Fruit fly (Drosophila melanogaster) whole organism, embryonic: Measurements from ENCODE around the gene CG11891.
A peak's percentile ranks its signal among the peaks of the same experiment; 100 is the strongest.

Experiments
- Asciz ChIP-seq: fragments of 200-800 bp; sonication (Bioruptor generic); optimal IDR thresholded peaks from 2 replicates; lab custom pipeline; 2017; ENCODE audit warnings: missing biosample characterization, mild to moderate bottlenecking, missing genetic modification characterization, missing genetic modification reagents
- CG10462 ChIP-seq: fragments of 200-800 bp; sonication (Bioruptor generic); optimal IDR thresholded peaks from 2 replicates; lab custom pipeline; 2016; ENCODE audit warnings: missing biosample characterization, missing genetic modification characterization
- CG10543 ChIP-seq: fragments of 200-800 bp; sonication (Bioruptor generic); optimal IDR thresholded peaks from 3 replicates; lab custom pipeline; 2017; ENCODE audit warnings: missing biosample characterization, mild to moderate bottlenecking, missing genetic modification characterization, moderate library complexity
- CG11695 ChIP-seq: fragments of 200-800 bp; sonication (Bioruptor generic); IDR thresholded peaks from 3 replicates; pipeline ENCODE4 v1.3.6; 2022; ENCODE audit warnings: missing biosample characterization, missing genetic modification characterization
- CG13123 ChIP-seq: fragments of 200-800 bp; sonication (Bioruptor generic); optimal IDR thresholded peaks from 2 replicates; lab custom pipeline; 2016; ENCODE audit warnings: missing biosample characterization, missing genetic modification characterization
- CG2712 ChIP-seq: fragments of 200-800 bp; optimal IDR thresholded peaks from 3 replicates; lab custom pipeline; 2019; ENCODE audit warnings: missing biosample characterization, mild to moderate bottlenecking, missing genetic modification characterization, moderate library complexity
- CG30403 ChIP-seq: fragments of 200-800 bp; sonication (Bioruptor generic); optimal IDR thresholded peaks from 3 replicates; lab custom pipeline; 2016; ENCODE audit warnings: missing biosample characterization, missing genetic modification characterization
- CG32767 ChIP-seq: fragments of 200-800 bp; sonication (Bioruptor generic); IDR thresholded peaks from 2 replicates; pipeline ENCODE4 v1.3.6; 2022; ENCODE audit warnings: missing biosample characterization, missing genetic modification characterization
- CG34376 ChIP-seq: fragments of 200-800 bp; sonication (Bioruptor generic); optimal IDR thresholded peaks from 2 replicates; lab custom pipeline; 2018; ENCODE audit warnings: missing biosample characterization, mild to moderate bottlenecking, missing genetic modification characterization
- CG3847 ChIP-seq: fragments of 200-800 bp; sonication (Bioruptor generic); IDR thresholded peaks from 2 replicates; pipeline ENCODE4 v1.3.6; 2022; ENCODE audit warnings: missing biosample characterization, missing genetic modification characterization
- CG3995 ChIP-seq: fragments of 200-800 bp; sonication (Bioruptor generic); optimal IDR thresholded peaks from 3 replicates; lab custom pipeline; 2016; ENCODE audit warnings: missing biosample characterization, missing genetic modification characterization
- CG4404 ChIP-seq: fragments of 200-800 bp; sonication (Bioruptor generic); IDR thresholded peaks from 2 replicates; pipeline ENCODE4 v1.3.6; 2022; ENCODE audit warnings: missing biosample characterization, missing genetic modification characterization
- CG4617 ChIP-seq: fragments of 200-800 bp; sonication (Bioruptor generic); optimal IDR thresholded peaks from 3 replicates; lab custom pipeline; 2016; ENCODE audit warnings: missing biosample characterization, missing genetic modification characterization, borderline replicate concordance
- CG5245 ChIP-seq: fragments of 200-800 bp; sonication (Bioruptor generic); optimal IDR thresholded peaks from 3 replicates; lab custom pipeline; 2016; ENCODE audit warnings: missing biosample characterization, missing genetic modification characterization
- CG6813 ChIP-seq: fragments of 200-800 bp; sonication (Bioruptor generic); optimal IDR thresholded peaks from 2 replicates; lab custom pipeline; 2017; ENCODE audit warnings: missing biosample characterization, missing genetic modification characterization, mild to moderate bottlenecking, moderate library complexity, missing genetic modification reagents
- D19A ChIP-seq: fragments of 200-800 bp; optimal IDR thresholded peaks from 3 replicates; lab custom pipeline; 2019; ENCODE audit warnings: missing biosample characterization, mild to moderate bottlenecking, missing genetic modification characterization, moderate library complexity
- Dad ChIP-seq: fragments of 200-800 bp; sonication (Bioruptor generic); optimal IDR thresholded peaks from 3 replicates; lab custom pipeline; 2016; ENCODE audit warnings: missing biosample characterization, missing genetic modification characterization
- GATAe ChIP-seq: fragments of 200-800 bp; sonication (Bioruptor generic); conservative IDR thresholded peaks from 2 replicates; pipeline ENCODE4 v1.3.6; 2022; ENCODE audit warnings: missing biosample characterization, missing genetic modification characterization
- HLH3B ChIP-seq: fragments of 200-800 bp; sonication (Bioruptor generic); IDR thresholded peaks from 2 replicates; pipeline ENCODE4 v1.3.6; 2022; ENCODE audit warnings: missing biosample characterization, missing genetic modification characterization
- Hr3 ChIP-seq: fragments of 200-800 bp; sonication (Bioruptor generic); optimal IDR thresholded peaks from 3 replicates; lab custom pipeline; 2016; ENCODE audit warnings: missing biosample characterization, missing genetic modification characterization
- Jarid2 ChIP-seq: fragments of 200-800 bp; sonication (Bioruptor generic); optimal IDR thresholded peaks from 3 replicates; lab custom pipeline; 2017; ENCODE audit warnings: mild to moderate bottlenecking, missing biosample characterization, missing genetic modification reagents, missing genetic modification characterization
- Lhr ChIP-seq: fragments of 200-800 bp; sonication (Bioruptor generic); optimal IDR thresholded peaks from 3 replicates; lab custom pipeline; 2017; ENCODE audit warnings: mild to moderate bottlenecking, missing biosample characterization, missing genetic modification reagents, missing genetic modification characterization
- NK7.1 ChIP-seq: fragments of 200-800 bp; sonication (Bioruptor generic); optimal IDR thresholded peaks from 3 replicates; lab custom pipeline; 2016; ENCODE audit warnings: missing biosample characterization, missing genetic modification characterization
- Nf-YA ChIP-seq: fragments of 200-800 bp; sonication (Bioruptor generic); IDR thresholded peaks from 2 replicates; pipeline ENCODE4 v1.3.6; 2022; ENCODE audit warnings: missing biosample characterization, missing genetic modification characterization
- Oaz ChIP-seq: fragments of 200-800 bp; sonication (Bioruptor generic); IDR thresholded peaks from 2 replicates; pipeline ENCODE4 v1.3.6; 2022; ENCODE audit warnings: missing biosample characterization, missing genetic modification characterization
- Sox102F ChIP-seq: fragments of 200-800 bp; sonication (Bioruptor generic); optimal IDR thresholded peaks from 2 replicates; lab custom pipeline; 2018; ENCODE audit warnings: missing biosample characterization, mild to moderate bottlenecking, missing genetic modification characterization, moderate library complexity
- Sry-β ChIP-seq: fragments of 200-800 bp; sonication (Bioruptor generic); optimal IDR thresholded peaks from 2 replicates; lab custom pipeline; 2018; ENCODE audit warnings: missing biosample characterization, mild to moderate bottlenecking, missing genetic modification characterization, moderate library complexity
- YL-1 ChIP-seq: fragments of 200-800 bp; sonication (Bioruptor generic); optimal IDR thresholded peaks from 3 replicates; lab custom pipeline; 2017; ENCODE audit warnings: missing biosample characterization, mild to moderate bottlenecking, missing genetic modification characterization
- caup ChIP-seq: fragments of 200-800 bp; sonication (Bioruptor generic); optimal IDR thresholded peaks from 3 replicates; lab custom pipeline; 2017; ENCODE audit warnings: missing biosample characterization, mild to moderate bottlenecking, missing genetic modification characterization, moderate library complexity; ENCODE audit not compliant: severe bottlenecking
- ci ChIP-seq: fragments of 200-800 bp; sonication (Bioruptor generic); IDR thresholded peaks from 3 replicates; pipeline ENCODE4 v1.3.6; 2022; ENCODE audit warnings: missing biosample characterization, missing genetic modification characterization
- crp ChIP-seq, 2 experiments: fragments of 200-800 bp; sonication (Bioruptor generic); optimal IDR thresholded peaks; 2 replicates in 1 of 2; 3 replicates in 1 of 2; lab custom pipeline; 2017; ENCODE audit warnings: missing biosample characterization in 2 of 2, missing genetic modification characterization in 2 of 2, mild to moderate bottlenecking in 1 of 2, moderate library complexity in 1 of 2
- dati ChIP-seq: fragments of 200-800 bp; sonication (Bioruptor generic); IDR thresholded peaks from 2 replicates; pipeline ENCODE4 v1.3.6; 2022; ENCODE audit warnings: missing biosample characterization, missing genetic modification characterization
- exex ChIP-seq: fragments of 200-800 bp; sonication (Bioruptor generic); optimal IDR thresholded peaks from 4 replicates; lab custom pipeline; 2018; ENCODE audit warnings: missing biosample characterization, mild to moderate bottlenecking, missing genetic modification characterization, moderate library complexity
- grn ChIP-seq: fragments of 200-800 bp; sonication (Bioruptor generic); optimal IDR thresholded peaks from 3 replicates; lab custom pipeline; 2017; ENCODE audit warnings: missing biosample characterization, missing genetic modification characterization
- h ChIP-seq: fragments of >200 bp; optimal IDR thresholded peaks from 2 replicates; lab custom pipeline; 2017
- hb ChIP-seq: fragments of 200-800 bp; sonication (Bioruptor generic); IDR thresholded peaks from 3 replicates; pipeline ENCODE4 v1.3.6; 2022; ENCODE audit warnings: missing biosample characterization, missing genetic modification characterization; ENCODE audit not compliant: partially characterized antibody
- lbe ChIP-seq: fragments of 200-800 bp; sonication (Bioruptor generic); optimal IDR thresholded peaks from 2 replicates; lab custom pipeline; 2016; ENCODE audit warnings: missing biosample characterization, mild to moderate bottlenecking, missing genetic modification characterization
- maf-S ChIP-seq: fragments of 200-800 bp; sonication (Bioruptor generic); optimal IDR thresholded peaks from 2 replicates; lab custom pipeline; 2016; ENCODE audit warnings: missing biosample characterization, missing genetic modification characterization
- mirr ChIP-seq: fragments of 200-800 bp; sonication (Bioruptor generic); optimal IDR thresholded peaks from 3 replicates; lab custom pipeline; 2018; ENCODE audit warnings: missing biosample characterization, mild to moderate bottlenecking, missing genetic modification characterization
- nerfin-1 ChIP-seq: fragments of 200-800 bp; sonication (Bioruptor generic); optimal IDR thresholded peaks from 3 replicates; lab custom pipeline; 2019; ENCODE audit warnings: missing biosample characterization, mild to moderate bottlenecking, missing genetic modification characterization, moderate library complexity
- nom ChIP-seq: fragments of 200-800 bp; sonication (Bioruptor generic); optimal IDR thresholded peaks from 2 replicates; lab custom pipeline; 2017; ENCODE audit warnings: missing biosample characterization, missing genetic modification characterization, mild to moderate bottlenecking, moderate library complexity, missing genetic modification reagents
- phol ChIP-seq: fragments of 200-800 bp; sonication (Bioruptor generic); optimal IDR thresholded peaks from 3 replicates; lab custom pipeline; 2018; ENCODE audit warnings: missing biosample characterization, mild to moderate bottlenecking, missing genetic modification characterization, moderate library complexity
- sens ChIP-seq: fragments of 200-800 bp; sonication (Bioruptor generic); peaks from one replicate; lab custom pipeline; 2016; ENCODE audit warnings: missing biosample characterization, missing genetic modification characterization
- zen2 ChIP-seq: fragments of 200-800 bp; sonication (Bioruptor generic); IDR thresholded peaks from 3 replicates; pipeline ENCODE4 v1.3.6; 2022; ENCODE audit warnings: missing biosample characterization, missing genetic modification characterization; ENCODE audit not compliant: partially characterized antibody
- zfh2 ChIP-seq: fragments of 200-800 bp; sonication (Bioruptor generic); optimal IDR thresholded peaks from 2 replicates; lab custom pipeline; 2016; ENCODE audit warnings: missing biosample characterization, missing genetic modification characterization

CG11891 gene

DNA sequence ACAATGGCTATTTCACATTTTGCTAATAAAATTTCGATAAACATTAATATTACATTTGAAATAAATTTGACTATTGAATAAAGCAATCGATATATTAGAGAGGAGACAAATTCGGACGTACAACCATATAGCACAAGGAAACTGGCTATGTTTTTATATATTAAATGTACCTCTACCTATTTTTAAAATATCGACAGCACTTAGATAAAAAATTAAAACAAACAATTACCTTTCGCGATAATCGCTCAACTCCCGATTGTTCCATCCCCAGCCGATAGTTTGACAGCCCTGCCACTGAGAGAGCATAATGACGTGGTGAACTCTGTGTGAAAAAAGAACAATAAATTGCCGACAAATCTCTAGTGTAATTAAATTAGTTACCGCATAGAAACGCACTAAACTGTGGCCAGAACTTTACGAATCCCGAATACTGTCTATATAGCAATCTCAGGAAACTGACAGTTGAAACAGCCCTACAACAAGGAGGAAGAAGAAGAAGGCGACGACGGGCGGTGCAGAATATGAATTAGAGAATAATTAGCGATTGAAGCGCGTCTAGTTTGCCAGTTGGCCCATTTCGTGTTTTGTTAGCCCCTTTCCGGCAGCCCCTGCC, 11.3 kb upstream of the CG11891 start, which contains the start of gene CG11857 (continued):
- peak; percentile 93 for TF ChIP-seq NK7.1 (GFP tag; lab: Kevin White, UChicago)
- peak; percentile 95 for TF ChIP-seq CG10543 (GFP tag; lab: Kevin White, UChicago)
- TF ChIP-seq h, result no peak
- peak; percentile 99 for TF ChIP-seq CG4617 (GFP tag; lab: Kevin White, UChicago)
- TF ChIP-seq crp (GFP tag; optimal IDR thresholded peaks at IDR 0.05; lab: Kevin White, UChicago), result peak in 1 of 2 experiments; percentile 72
- peak; percentile 80 for TF ChIP-seq nom (GFP tag; lab: Kevin White, UChicago)
- TF ChIP-seq Sox102F, result peak; percentile 98
- TF ChIP-seq Dad, result peak; percentile 97
- peak; percentile 98 for TF ChIP-seq Oaz (GFP tag; lab: Robert Waterston, UW)
- peak; percentile 95 for TF ChIP-seq dati (GFP tag; lab: Robert Waterston, UW)
- peak; percentile 82 for TF ChIP-seq CG3995
- TF ChIP-seq CG4404, result peak; percentile 100
- TF ChIP-seq nerfin-1 (tag; lab: Kevin White, UChicago), result peak; percentile 95
- peak; percentile 97 for TF ChIP-seq CG13123 (GFP tag; lab: Kevin White, UChicago)
- TF ChIP-seq CG6813 (GFP tag; lab: Kevin White, UChicago), result peak; percentile 87
- peak; percentile 100 for TF ChIP-seq hb (GFP tag; lab: Robert Waterston, UW)
- peak; percentile 98 for TF ChIP-seq CG2712 (tag; lab: Kevin White, UChicago)
- peak; percentile 99 for TF ChIP-seq zen2 (GFP tag; lab: Robert Waterston, UW)
- peak; percentile 97 for TF ChIP-seq YL-1 (GFP tag; lab: Kevin White, UChicago)
- peak; percentile 92 for TF ChIP-seq Lhr
- TF ChIP-seq Jarid2 (GFP tag; lab: Kevin White, UChicago), result peak; percentile 84
- TF ChIP-seq lbe, result peak; percentile 96
- TF ChIP-seq Asciz (GFP tag; lab: Kevin White, UChicago), result peak; percentile 92
- TF ChIP-seq CG30403 (GFP tag; lab: Kevin White, UChicago), result peak; percentile 99
- peak; percentile 99 for TF ChIP-seq zfh2 (GFP tag; lab: Kevin White, UChicago)
- peak; percentile 98 for TF ChIP-seq maf-S (GFP tag; lab: Kevin White, UChicago)
- TF ChIP-seq CG10462 (GFP tag; lab: Kevin White, UChicago), result peak; percentile 97
- peak; percentile 97 for TF ChIP-seq caup (GFP tag; lab: Kevin White, UChicago)
- TF ChIP-seq CG32767 (GFP tag; lab: Robert Waterston, UW), result peak; percentile 97
- peak; percentile 98 for TF ChIP-seq HLH3B (GFP tag; lab: Robert Waterston, UW)
- peak; percentile 99 for TF ChIP-seq CG3847
- peak; percentile 96 for TF ChIP-seq CG11695 (GFP tag; lab: Robert Waterston, UW)
- TF ChIP-seq Nf-YA, result peak; percentile 96
- TF ChIP-seq ci, result peak; percentile 99
- peak; percentile 78 for TF ChIP-seq Sry-β (GFP tag; lab: Kevin White, UChicago)

- TF ChIP-seq mirr (GFP tag; lab: Kevin White, UChicago) (peak; percentile 93), D19A (tag; lab: Kevin White, UChicago) (peak; percentile 52), GATAe (GFP tag; lab: Robert Waterston, UW) (peak; percentile 53; the same call in 1 of the 2 replicates), lbe (peak; percentile 21), phol (tag; lab: Kevin White, UChicago) (no peak), CG34376 (GFP tag; lab: Kevin White, UChicago) (peak; percentile 47), sens (GFP tag; lab: Kevin White, UChicago) (peak; percentile 48), Hr3 (no peak), exex (tag; lab: Kevin White, UChicago) (peak; percentile 97), CG5245 (GFP tag; lab: Kevin White, UChicago) (no peak), grn (GFP tag; lab: Kevin White, UChicago) (peak; percentile 53)
Measured at dm6 chr3R:25260670-25261069, 9.3 kb upstream of the CG11891 start.
